Worm (Caenorhabditis elegans) whole organism, midembryonic: ENCODE data around the gene fbxa-13.

Source experiments
- cog-1 ChIP-seq: sonication (generic microtip); optimal IDR thresholded peaks from 2 replicates; lab custom pipeline; 2016; ENCODE audit warnings: missing genetic modification characterization, missing compliant biosample characterization
- med-1 ChIP-seq: sonication (generic microtip); optimal IDR thresholded peaks from 2 replicates; lab custom pipeline; 2017; ENCODE audit warnings: missing genetic modification characterization, mild to moderate bottlenecking, missing compliant biosample characterization, antibody characterized with exemption, missing genetic modification reagents; ENCODE audit not compliant: insufficient read depth
- ref-1 ChIP-seq: fragments of 200-800 bp; sonication (Bioruptor generic); conservative IDR thresholded peaks from 2 replicates; pipeline ENCODE4 v1.3.6; 2022; ENCODE audit warnings: missing genetic modification reagents, missing genetic modification characterization, missing compliant biosample characterization
- tab-1 ChIP-seq: fragments of 200-800 bp; sonication (Bioruptor generic); IDR thresholded peaks from 2 replicates; pipeline ENCODE4 v1.3.6; 2022; ENCODE audit warnings: missing genetic modification characterization, missing compliant biosample characterization
- ztf-23 ChIP-seq: fragments of 200-800 bp; sonication (Bioruptor generic); IDR thresholded peaks from 2 replicates; pipeline ENCODE4 v1.3.6; 2022; ENCODE audit warnings: missing genetic modification reagents, missing genetic modification characterization, missing compliant biosample characterization

DNA sequence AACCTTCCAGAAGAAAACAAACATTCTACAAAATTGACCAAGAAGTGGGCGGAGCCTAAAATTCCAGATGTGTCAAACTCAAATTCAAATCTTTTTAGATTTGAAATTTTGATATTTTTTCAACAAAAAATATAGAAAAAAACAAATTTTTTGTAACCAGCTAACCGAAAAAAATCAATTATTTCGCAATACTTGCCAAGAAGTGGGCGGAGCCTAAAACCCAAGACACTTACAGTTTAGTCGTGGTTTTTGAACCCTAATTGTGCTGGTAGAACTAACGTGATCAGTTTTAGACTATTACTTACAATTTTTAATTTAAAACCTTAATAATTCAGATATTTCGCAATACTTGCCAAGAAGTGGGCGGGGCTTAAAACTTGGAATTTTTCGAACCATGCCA is 32.4 kb downstream of the fbxa-13 start:
- TF ChIP-seq med-1 (no peak), ref-1 (no peak), tab-1 (no peak), cog-1 (tag; lab: Kevin White, UChicago) (no peak), ztf-23 (GFP tag; lab: Robert Waterston, UW) (no peak)
